Worm (Caenorhabditis elegans): ENCODE measurements around the gene clec-54.

The clec-54 gene

ce11 chrV:14505745-14506214 lies 29.1 kb downstream of the clec-54 start:
- TF ChIP-seq him-1 (tag; optimal IDR thresholded peaks at IDR 0.05) (no peak), W03F9.2 (tag; optimal IDR thresholded peaks at IDR 0.05) (no peak), dao-5 (tag; optimal IDR thresholded peaks at IDR 0.05) (no peak)

- TF ChIP-seq him-1 (tag; optimal IDR thresholded peaks at IDR 0.05) = no peak
- no peak for TF ChIP-seq dao-5 (tag; optimal IDR thresholded peaks at IDR 0.05)
- no peak for TF ChIP-seq W03F9.2 (tag; optimal IDR thresholded peaks at IDR 0.05)
Observed at ce11 chrV:14506713-14507675, 30.3 kb downstream of the clec-54 start.

ce11 chrV:14508005-14508521 lies 31.4 kb downstream of the clec-54 start, which contains the start of gene R02D5.1:
TSS of gene R02D5.1 (plus strand) at chrV:14508249.
- no peak for TF ChIP-seq dao-5 (tag; optimal IDR thresholded peaks at IDR 0.05)
- TF ChIP-seq W03F9.2 (tag; optimal IDR thresholded peaks at IDR 0.05) = no peak
- TF ChIP-seq him-1 (tag; optimal IDR thresholded peaks at IDR 0.05) = no peak

- TF ChIP-seq dao-5 (tag; optimal IDR thresholded peaks at IDR 0.05) (no peak), W03F9.2 (tag; optimal IDR thresholded peaks at IDR 0.05) (no peak), him-1 (tag; optimal IDR thresholded peaks at IDR 0.05) (no peak)
Observed at ce11 chrV:14508556-14508955, 31.9 kb downstream of the clec-54 start.

- TF ChIP-seq him-1 (tag; optimal IDR thresholded peaks at IDR 0.05) (no peak), W03F9.2 (tag; optimal IDR thresholded peaks at IDR 0.05) (no peak), dao-5 (tag; optimal IDR thresholded peaks at IDR 0.05) (no peak)
Observed at ce11 chrV:14510746-14511145, 34.0 kb downstream of the clec-54 start, which contains the start of gene R02D5.9. TSS of gene R02D5.9 (minus strand) at chrV:14511123.

- TF ChIP-seq dao-5 (tag; optimal IDR thresholded peaks at IDR 0.05) = no peak
- TF ChIP-seq W03F9.2 (tag; optimal IDR thresholded peaks at IDR 0.05) = no peak
- TF ChIP-seq him-1 (tag; optimal IDR thresholded peaks at IDR 0.05) = no peak
Observed at ce11 chrV:14518010-14518409, 41.3 kb downstream of the clec-54 start, which contains the start of gene R02D5.6. TSS of gene R02D5.6 (minus strand) at chrV:14518110.

- TF ChIP-seq dao-5 (tag; optimal IDR thresholded peaks at IDR 0.05) (no peak), W03F9.2 (tag; optimal IDR thresholded peaks at IDR 0.05) (no peak), him-1 (tag; optimal IDR thresholded peaks at IDR 0.05) (no peak)
Observed at ce11 chrV:14519268-14519667, 42.6 kb downstream of the clec-54 start, which contains the start of gene R02D5.8. TSS of gene R02D5.8 (minus strand) at chrV:14519368.

- TF ChIP-seq dao-5 (tag; optimal IDR thresholded peaks at IDR 0.05) (no peak), W03F9.2 (tag; optimal IDR thresholded peaks at IDR 0.05) (no peak), him-1 (tag; optimal IDR thresholded peaks at IDR 0.05) (no peak)
Observed at ce11 chrV:14521000-14521399, 44.3 kb downstream of the clec-54 start, which contains the start of gene C53A5.17. TSS of gene C53A5.17 (minus strand) at chrV:14521100.

ce11 chrV:14522514-14522913 lies 45.8 kb downstream of the clec-54 start, which contains the start of gene C53A5.16:
TSS of gene C53A5.16 (minus strand) at chrV:14522614.
- TF ChIP-seq him-1 (tag; optimal IDR thresholded peaks at IDR 0.05) = no peak

ce11 chrV:14523105-14523504 lies 46.4 kb downstream of the clec-54 start, which contains the start of gene C53A5.2:
TSS of gene C53A5.2 (minus strand) at chrV:14523205.
- TF ChIP-seq dao-5 (tag; optimal IDR thresholded peaks at IDR 0.05) (no peak), W03F9.2 (tag; optimal IDR thresholded peaks at IDR 0.05) (no peak), him-1 (tag; optimal IDR thresholded peaks at IDR 0.05) (no peak)

ce11 chrV:14523788-14524582 lies 47.3 kb downstream of the clec-54 start, which contains the start of gene ril-1:
TSS of gene ril-1 (minus strand) at chrV:14524129.
- TF ChIP-seq dao-5 (tag; optimal IDR thresholded peaks at IDR 0.05) (no peak), him-1 (tag; optimal IDR thresholded peaks at IDR 0.05) (no peak), W03F9.2 (tag; optimal IDR thresholded peaks at IDR 0.05) (peak; percentile 50)

- TF ChIP-seq dao-5 (tag; optimal IDR thresholded peaks at IDR 0.05) (no peak), him-1 (tag; optimal IDR thresholded peaks at IDR 0.05) (no peak), W03F9.2 (tag; optimal IDR thresholded peaks at IDR 0.05) (no peak)
Observed at ce11 chrV:14525089-14525488, 48.4 kb downstream of the clec-54 start, which contains the start of gene hda-1. TSS of gene hda-1 (plus strand) at chrV:14525389.

- TF ChIP-seq dao-5 (tag; optimal IDR thresholded peaks at IDR 0.05) = no peak
- TF ChIP-seq him-1 (tag; optimal IDR thresholded peaks at IDR 0.05) = no peak
- no peak for TF ChIP-seq W03F9.2 (tag; optimal IDR thresholded peaks at IDR 0.05)
Observed at ce11 chrV:14527210-14527609, 50.5 kb downstream of the clec-54 start.

All from whole organism, L4/young adult.